Worm (Caenorhabditis elegans) whole organism, midembryonic: ENCODE results near the gene srw-117.

ENCODE experiments used
- T22C8.4 ChIP-seq: fragments of 200-800 bp; sonication (Bioruptor generic); IDR thresholded peaks from 2 replicates; pipeline ENCODE4 v1.3.6; 2022; ENCODE audit warnings: missing genetic modification characterization, missing compliant biosample characterization
- cog-1 ChIP-seq: sonication (generic microtip); optimal IDR thresholded peaks from 2 replicates; lab custom pipeline; 2016; ENCODE audit warnings: missing genetic modification characterization, missing compliant biosample characterization
- flt-1 ChIP-seq: fragments of 200-800 bp; sonication (Bioruptor generic); IDR thresholded peaks from 2 replicates; pipeline ENCODE4 v1.3.6; 2022; ENCODE audit warnings: missing genetic modification characterization, missing compliant biosample characterization
- klf-2 ChIP-seq: fragments of 200-800 bp; sonication (Bioruptor generic); conservative IDR thresholded peaks from 2 replicates; pipeline ENCODE4 v1.3.6; 2022; ENCODE audit warnings: missing genetic modification reagents, missing genetic modification characterization, missing compliant biosample characterization

DNA sequence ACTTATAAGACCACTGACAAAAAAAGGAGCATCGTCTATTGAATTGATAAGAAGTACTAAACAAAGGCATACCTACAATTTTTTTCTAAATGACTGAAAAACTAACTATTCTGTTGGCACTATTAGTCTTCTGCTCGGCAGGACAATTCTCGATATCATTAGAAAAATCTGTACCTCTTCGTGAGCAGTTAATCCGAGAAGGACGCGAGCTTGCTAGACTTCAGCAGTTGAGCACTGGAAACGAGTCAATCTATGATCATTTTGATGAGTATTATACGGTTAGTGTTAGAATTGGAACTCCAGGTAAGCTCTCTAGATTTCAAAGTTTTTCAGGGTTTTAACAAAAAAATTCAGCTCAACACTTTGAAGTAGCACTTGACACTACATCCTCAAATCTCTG is 45.0 kb upstream of the srw-117 start, which contains the start of gene asp-7:
- no peak for TF ChIP-seq klf-2 (GFP tag; lab: Robert Waterston, UW)
- no peak for TF ChIP-seq cog-1 (tag; lab: Kevin White, UChicago)
- TF ChIP-seq flt-1 (GFP tag; lab: Robert Waterston, UW), result no peak
- no peak for TF ChIP-seq T22C8.4 (GFP tag; lab: Robert Waterston, UW)
